Worm (Caenorhabditis elegans): Measurements from ENCODE around the gene F59B1.10.
A peak's percentile ranks its signal among the peaks of the same experiment; 100 is the strongest.

DNA sequence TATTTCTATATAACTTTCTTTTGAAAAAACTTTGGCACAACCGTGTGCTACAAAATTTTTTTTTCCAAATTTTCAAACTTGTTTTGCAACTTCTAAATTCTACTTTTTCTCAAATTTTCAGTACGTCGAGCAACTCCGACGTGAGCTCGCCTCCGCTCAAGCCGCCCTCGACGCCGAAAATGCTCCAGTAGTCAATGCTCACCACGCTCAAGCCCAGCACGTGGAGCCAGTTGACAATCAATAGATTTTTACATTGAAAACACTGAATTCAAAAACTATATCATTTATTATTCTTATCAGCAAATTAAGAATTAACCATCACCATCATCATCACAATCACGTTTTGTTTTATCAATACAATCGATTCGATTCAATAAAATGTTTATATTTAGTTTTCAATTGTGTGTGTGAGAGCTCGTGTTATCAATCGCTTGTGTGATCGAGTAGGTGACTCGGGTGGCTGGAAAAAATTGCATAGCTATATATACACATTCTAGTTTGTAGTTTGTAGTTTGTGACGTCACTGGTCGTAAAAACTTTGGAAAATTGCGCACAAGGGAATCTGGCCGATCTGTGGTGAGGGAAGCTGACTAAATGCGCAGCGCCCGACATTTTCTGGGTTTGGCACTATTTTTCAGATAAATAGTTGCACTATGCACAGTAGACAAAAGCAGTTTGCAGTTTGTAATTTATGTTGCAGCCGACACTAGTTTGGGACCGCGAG lies 13.3 kb downstream of the F59B1.10 start:
- no peak for TF ChIP-seq him-1 (tag; optimal IDR thresholded peaks at IDR 0.05)
- peak; percentile 10 for TF ChIP-seq dao-5 (tag; optimal IDR thresholded peaks at IDR 0.05)

Measured in whole organism, L4/young adult.